Worm (Caenorhabditis elegans) whole organism, late embryonic: ENCODE data around the gene B0024.13.

Source experiments
- C08G9.2 ChIP-seq: sonication (generic microtip); optimal IDR thresholded peaks from 2 replicates; lab custom pipeline; 2016; ENCODE audit warnings: mild to moderate bottlenecking, missing genetic modification characterization, moderate library complexity, missing compliant biosample characterization
- F13H6.1 ChIP-seq: sonication (generic microtip); optimal IDR thresholded peaks from 2 replicates; lab custom pipeline; 2016; ENCODE audit warnings: missing genetic modification characterization, missing compliant biosample characterization
- K02D7.2 ChIP-seq: sonication (generic microtip); optimal IDR thresholded peaks from 2 replicates; lab custom pipeline; 2017; ENCODE audit warnings: mild to moderate bottlenecking, missing genetic modification characterization, missing compliant biosample characterization
- Y22D7AL.16 ChIP-seq: sonication (generic microtip); optimal IDR thresholded peaks from 2 replicates; lab custom pipeline; 2016; ENCODE audit warnings: missing genetic modification characterization, missing compliant biosample characterization
- ama-1 ChIP-seq: fragments of 150-350 bp; optimal IDR thresholded peaks from 2 replicates; lab custom pipeline; 2014
- ceh-2 ChIP-seq: sonication (generic microtip); optimal IDR thresholded peaks from 2 replicates; lab custom pipeline; 2016; ENCODE audit warnings: missing genotype, missing genetic modification characterization, missing compliant biosample characterization
- ceh-31 ChIP-seq: sonication (generic microtip); optimal IDR thresholded peaks from 2 replicates; lab custom pipeline; 2016; ENCODE audit warnings: missing genetic modification characterization, missing compliant biosample characterization
- ceh-48 ChIP-seq: sonication (generic microtip); optimal IDR thresholded peaks from 2 replicates; lab custom pipeline; 2016; ENCODE audit warnings: missing genetic modification characterization, inconsistent platforms, missing compliant biosample characterization
- ceh-9 ChIP-seq: sonication (generic microtip); optimal IDR thresholded peaks from 2 replicates; lab custom pipeline; 2016; ENCODE audit warnings: mild to moderate bottlenecking, missing genetic modification characterization, inconsistent platforms, missing compliant biosample characterization
- che-1 ChIP-seq: sonication (generic microtip); optimal IDR thresholded peaks from 2 replicates; lab custom pipeline; 2016; ENCODE audit warnings: mild to moderate bottlenecking, missing genetic modification characterization, missing compliant biosample characterization
- dve-1 ChIP-seq: sonication (generic microtip); optimal IDR thresholded peaks from 2 replicates; lab custom pipeline; 2017; ENCODE audit warnings: antibody characterized with exemption, mild to moderate bottlenecking, missing genetic modification characterization, missing compliant biosample characterization
- elt-2 ChIP-seq: sonication (generic microtip); optimal IDR thresholded peaks from 2 replicates; lab custom pipeline; 2016; ENCODE audit warnings: missing genetic modification reagents, missing genetic modification characterization, missing compliant biosample characterization
- ets-4 ChIP-seq: sonication (generic microtip); optimal IDR thresholded peaks from 2 replicates; lab custom pipeline; 2016; ENCODE audit warnings: missing genetic modification characterization, missing compliant biosample characterization
- fkh-10 ChIP-seq: fragments of 150-350 bp; optimal IDR thresholded peaks from 2 replicates; lab custom pipeline; 2014; ENCODE audit warnings: missing biosample characterization, missing genetic modification reagents, missing genetic modification characterization
- hlh-13 ChIP-seq: fragments of 200-800 bp; sonication (Bioruptor generic); optimal IDR thresholded peaks from 2 replicates; lab custom pipeline; 2018; ENCODE audit warnings: mild to moderate bottlenecking, missing genetic modification characterization, missing compliant biosample characterization
- hlh-6 ChIP-seq: sonication (generic microtip); optimal IDR thresholded peaks from 2 replicates; lab custom pipeline; 2016; ENCODE audit warnings: missing genotype, missing genetic modification characterization, missing compliant biosample characterization
- lim-6 ChIP-seq: sonication (generic microtip); optimal IDR thresholded peaks from 2 replicates; lab custom pipeline; 2016; ENCODE audit warnings: missing genetic modification characterization, missing compliant biosample characterization
- mec-3 ChIP-seq: sonication (generic microtip); optimal IDR thresholded peaks from 2 replicates; lab custom pipeline; 2016; ENCODE audit warnings: borderline replicate concordance, missing genetic modification characterization, missing compliant biosample characterization
- nfya-1 ChIP-seq: sonication (generic microtip); optimal IDR thresholded peaks from 2 replicates; lab custom pipeline; 2017; ENCODE audit warnings: missing genetic modification characterization, mild to moderate bottlenecking, missing compliant biosample characterization, antibody characterized with exemption, moderate library complexity
- odd-2 ChIP-seq: sonication (generic microtip); optimal IDR thresholded peaks from 2 replicates; lab custom pipeline; 2017; ENCODE audit warnings: antibody characterized with exemption, mild to moderate bottlenecking, missing genetic modification characterization, missing compliant biosample characterization
- pros-1 ChIP-seq: fragments of 150-350 bp; optimal IDR thresholded peaks from 2 replicates; lab custom pipeline; 2014; ENCODE audit warnings: missing biosample characterization, missing genetic modification reagents, missing genetic modification characterization
- ref-2 ChIP-seq: sonication (generic microtip); optimal IDR thresholded peaks from 2 replicates; lab custom pipeline; 2016; ENCODE audit warnings: missing genetic modification characterization, missing compliant biosample characterization
- rnt-1 ChIP-seq: sonication (generic microtip); optimal IDR thresholded peaks from 2 replicates; lab custom pipeline; 2016; ENCODE audit warnings: missing genetic modification characterization, missing compliant biosample characterization
- syd-9 ChIP-seq: sonication (generic microtip); optimal IDR thresholded peaks from 2 replicates; lab custom pipeline; 2016; ENCODE audit warnings: mild to moderate bottlenecking, missing genetic modification characterization, moderate library complexity, missing compliant biosample characterization
- tbx-2 ChIP-seq: sonication (generic microtip); optimal IDR thresholded peaks from 2 replicates; lab custom pipeline; 2016; ENCODE audit warnings: missing genetic modification characterization, missing compliant biosample characterization
- tbx-7 ChIP-seq: sonication (generic microtip); optimal IDR thresholded peaks from 2 replicates; lab custom pipeline; 2016; ENCODE audit warnings: missing genotype, missing genetic modification characterization, missing compliant biosample characterization
- ttx-3 ChIP-seq: sonication (generic microtip); optimal IDR thresholded peaks from 2 replicates; lab custom pipeline; 2016; ENCODE audit warnings: missing genetic modification reagents, missing genetic modification characterization, missing compliant biosample characterization
- unc-3 ChIP-seq, 2 experiments: fragments of 200-800 bp in 1 of 2; sonication (Bioruptor generic) in 1 of 2; sonication (generic microtip) in 1 of 2; conservative IDR thresholded peaks in 1 of 2; optimal IDR thresholded peaks in 1 of 2; 2 replicates each; pipeline versions ENCODE4 v1.3.6 to Lab custom; 2016 to 2022; ENCODE audit warnings: missing compliant biosample characterization in 2 of 2, missing genetic modification characterization in 2 of 2, missing genetic modification reagents in 1 of 2
- unc-42 ChIP-seq: sonication (generic microtip); optimal IDR thresholded peaks from 2 replicates; lab custom pipeline; 2016; ENCODE audit warnings: missing genotype, missing genetic modification characterization, missing compliant biosample characterization
- zip-5 ChIP-seq: sonication (generic microtip); optimal IDR thresholded peaks from 2 replicates; lab custom pipeline; 2016; ENCODE audit warnings: missing genetic modification characterization, missing compliant biosample characterization
- ztf-16 ChIP-seq: sonication (generic microtip); optimal IDR thresholded peaks from 2 replicates; lab custom pipeline; 2017; ENCODE audit warnings: missing genetic modification characterization, missing compliant biosample characterization

The B0024.13 gene

DNA sequence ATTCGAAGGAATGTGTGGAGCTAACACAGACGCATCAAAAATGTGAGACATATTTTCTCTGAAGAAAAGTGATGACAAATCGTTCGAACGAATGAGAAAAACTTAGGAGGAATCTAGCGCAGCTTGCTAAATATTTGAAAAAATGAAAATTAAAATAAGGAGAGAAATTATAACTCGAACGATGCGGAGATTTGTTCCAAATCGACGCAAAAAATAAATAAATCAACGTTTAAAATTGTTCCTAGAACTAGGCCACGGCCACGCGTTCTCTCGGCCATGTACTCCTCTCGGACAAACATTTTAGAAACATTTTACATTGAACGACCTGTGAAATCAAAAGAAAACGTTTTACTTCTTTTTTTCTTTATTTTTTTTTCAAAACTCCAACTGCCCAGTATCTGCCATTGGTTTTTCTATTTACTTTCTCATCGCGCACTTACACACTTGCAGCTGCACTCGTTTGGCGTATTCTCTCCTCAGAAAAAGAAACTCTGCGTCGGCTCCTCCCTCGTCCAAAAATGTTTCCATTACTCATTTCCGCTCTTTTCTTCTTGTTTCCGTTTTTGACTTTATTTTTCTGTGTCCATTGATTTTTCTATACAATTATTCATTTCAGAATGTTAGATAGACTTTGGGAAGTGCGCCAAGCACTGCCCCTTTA lies at the start of gene B0024.13, which contains the start of gene gna-1:
Gene B0024.13, plus strand, starts transcription at position 611 of the 661 bp plus-strand sequence.
Gene gna-1, minus strand, starts transcription at position 51 of the 661 bp plus-strand sequence.
- TF ChIP-seq tbx-2 (tag; lab: Kevin White, UChicago) = peak; percentile 63
- peak; percentile 60 for TF ChIP-seq tbx-7 (tag; lab: Kevin White, UChicago)
- peak; percentile 82 for TF ChIP-seq C08G9.2
- TF ChIP-seq ceh-2 (tag; lab: Kevin White, UChicago) = peak; percentile 76
- TF ChIP-seq rnt-1 (tag; lab: Kevin White, UChicago) = no peak
- TF ChIP-seq unc-42 = peak; percentile 54
- peak; percentile 66 for TF ChIP-seq zip-5 (tag; lab: Kevin White, UChicago)
- no peak for TF ChIP-seq fkh-10 (GFP tag; lab: Kevin White, UChicago)
- peak; percentile 89 for TF ChIP-seq ceh-31
- TF ChIP-seq lim-6 = peak; percentile 2
- no peak for TF ChIP-seq che-1 (tag; lab: Kevin White, UChicago)
- TF ChIP-seq ets-4 (tag; lab: Kevin White, UChicago) = peak; percentile 22

DNA sequence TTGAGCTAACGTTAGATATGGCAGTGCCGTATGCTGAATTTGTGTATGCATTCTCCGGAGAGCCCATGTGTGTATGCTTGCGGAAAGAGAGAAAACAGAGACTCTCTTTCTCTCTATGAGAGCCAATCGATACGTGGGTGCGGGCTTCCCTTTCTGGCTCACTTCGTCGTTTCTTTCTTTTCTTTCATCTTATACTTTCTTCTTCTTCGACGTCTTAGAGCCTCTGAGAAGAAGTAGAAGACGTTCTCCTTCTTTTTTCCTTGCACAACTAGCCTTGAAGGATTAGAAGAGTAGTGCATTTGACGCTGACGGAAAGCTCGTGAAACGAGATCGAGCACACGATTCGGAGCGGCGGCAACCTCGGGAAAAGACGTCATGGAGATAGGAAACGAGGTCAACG lies 46.7 kb upstream of the B0024.13 start:
- no peak for TF ChIP-seq zip-5 (tag; lab: Kevin White, UChicago)
- TF ChIP-seq F13H6.1 = no peak
- no peak for TF ChIP-seq tbx-2 (tag; lab: Kevin White, UChicago)
- TF ChIP-seq ttx-3 (tag; lab: Kevin White, UChicago) = no peak
- peak; percentile 1 for TF ChIP-seq ceh-31
- no peak for TF ChIP-seq syd-9 (tag; lab: Kevin White, UChicago)
- TF ChIP-seq unc-42 = peak; percentile 31
- peak; percentile 26 for TF ChIP-seq nfya-1 (tag; lab: Kevin White, UChicago)
- no peak for TF ChIP-seq ceh-2 (tag; lab: Kevin White, UChicago)
- peak; percentile 89 for TF ChIP-seq ceh-48 (tag; lab: Kevin White, UChicago)
- no peak for TF ChIP-seq hlh-13 (GFP tag; lab: Kevin White, UChicago)
- TF ChIP-seq pros-1 (tag; lab: Kevin White, UChicago) = peak; percentile 15

DNA sequence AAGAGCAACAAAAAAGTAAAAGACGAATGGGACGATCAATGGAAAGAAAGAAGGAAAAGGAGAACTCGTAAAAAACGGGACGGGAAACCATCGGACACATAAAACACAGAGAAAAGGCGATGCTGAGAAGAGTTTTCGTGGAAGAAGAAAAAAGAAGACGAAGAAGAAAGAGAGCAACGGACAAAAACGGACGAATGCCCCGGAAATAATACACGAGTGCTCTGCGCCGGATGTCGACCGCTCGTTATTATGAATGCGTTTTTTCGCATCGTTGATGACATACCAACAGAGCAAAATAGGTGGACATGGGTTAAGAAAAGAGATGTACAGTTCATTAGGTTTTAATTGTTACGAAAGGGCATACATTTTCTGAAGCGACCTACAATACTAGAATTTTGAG lies 44.9 kb upstream of the B0024.13 start, which contains the start of gene Y22F5A.11:
Gene Y22F5A.11, minus strand, starts transcription at position 28 of the 400 bp plus-strand sequence.
- no peak for TF ChIP-seq odd-2
- no peak for TF ChIP-seq K02D7.2 (tag; lab: Kevin White, UChicago)
- TF ChIP-seq unc-42 = peak; percentile 0
- TF ChIP-seq ama-1 = no peak
- TF ChIP-seq dve-1 (tag; lab: Kevin White, UChicago) = no peak
- TF ChIP-seq unc-3 (GFP tag; conservative IDR thresholded peaks at IDR 0.05; lab: Robert Waterston, UW) = no peak
- no peak for TF ChIP-seq unc-3 (tag; optimal IDR thresholded peaks at IDR 0.05; lab: Kevin White, UChicago)
- TF ChIP-seq, all 69 proteins: peak for 1

- TF ChIP-seq ztf-16 (no peak), ceh-9 (tag; lab: Kevin White, UChicago) (no peak)
Measured at ce11 chrV:10276038-10276437, 44.5 kb upstream of the B0024.13 start.

ce11 chrV:10277579-10277978 lies 42.9 kb upstream of the B0024.13 start, which contains the start of gene lys-1:
Gene lys-1 (plus strand): TSS chrV:10277904.
- TF ChIP-seq elt-2 (tag; lab: Kevin White, UChicago) (peak; percentile 20), hlh-6 (no peak)

DNA sequence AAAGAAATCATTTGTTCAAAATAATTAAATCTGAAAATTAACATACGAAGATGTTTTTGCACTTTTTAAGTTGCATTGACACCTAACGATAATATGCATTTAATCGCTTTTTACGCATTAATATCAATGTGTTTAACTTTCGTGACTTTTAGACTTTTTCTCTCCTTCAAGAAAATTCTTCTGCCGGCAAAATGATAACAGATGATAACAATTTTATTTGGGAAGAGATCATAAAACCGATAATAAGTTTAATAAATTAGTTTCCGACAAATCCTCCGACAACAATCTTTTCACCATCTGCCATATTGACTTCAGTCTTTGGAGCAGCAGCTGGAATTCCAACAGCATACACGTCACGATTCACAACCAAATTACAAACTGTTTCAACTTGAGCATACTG lies 40.4 kb upstream of the B0024.13 start:
- TF ChIP-seq rnt-1 (tag; lab: Kevin White, UChicago) (no peak), C08G9.2 (no peak), Y22D7AL.16 (tag; lab: Kevin White, UChicago) (no peak), elt-2 (tag; lab: Kevin White, UChicago) (peak; percentile 15), mec-3 (no peak), ref-2 (tag; lab: Kevin White, UChicago) (no peak)
